Fruit fly (Drosophila melanogaster) whole organism, embryonic: Measurements from ENCODE around the gene CG4704.

Source experiments
- CG1024 ChIP-seq: fragments of 200-800 bp; sonication (Bioruptor generic); IDR thresholded peaks from 2 replicates; pipeline ENCODE4 v1.3.6; 2022; ENCODE audit warnings: missing biosample characterization, missing genetic modification characterization
- CG10565 ChIP-seq: fragments of 200-800 bp; sonication (Bioruptor generic); optimal IDR thresholded peaks from 3 replicates; lab custom pipeline; 2016; ENCODE audit warnings: missing biosample characterization, mild to moderate bottlenecking, missing genetic modification characterization
- CG11085 ChIP-seq: fragments of 200-800 bp; sonication (Bioruptor generic); IDR thresholded peaks from 2 replicates; pipeline ENCODE4 v1.3.6; 2022; ENCODE audit warnings: missing biosample characterization, missing genetic modification characterization
- CG11695 ChIP-seq: fragments of 200-800 bp; sonication (Bioruptor generic); IDR thresholded peaks from 3 replicates; pipeline ENCODE4 v1.3.6; 2022; ENCODE audit warnings: missing biosample characterization, missing genetic modification characterization
- CG11723 ChIP-seq: fragments of 200-800 bp; sonication (Bioruptor generic); optimal IDR thresholded peaks from 2 replicates; lab custom pipeline; 2017; ENCODE audit warnings: missing biosample characterization, mild to moderate bottlenecking, missing genetic modification characterization
- CG12942 ChIP-seq: fragments of 200-800 bp; sonication (Bioruptor generic); optimal IDR thresholded peaks from 3 replicates; lab custom pipeline; 2016; ENCODE audit warnings: missing biosample characterization, missing genetic modification characterization
- CG13296 ChIP-seq: fragments of 200-800 bp; sonication (Bioruptor generic); optimal IDR thresholded peaks from 3 replicates; lab custom pipeline; 2018; ENCODE audit warnings: missing biosample characterization, mild to moderate bottlenecking, missing genetic modification characterization
- CG13624 ChIP-seq: fragments of 200-800 bp; sonication (Bioruptor generic); optimal IDR thresholded peaks from 2 replicates; lab custom pipeline; 2016; ENCODE audit warnings: missing biosample characterization, missing genetic modification characterization
- CG14667 ChIP-seq: fragments of 200-800 bp; sonication (Bioruptor generic); IDR thresholded peaks from 2 replicates; pipeline ENCODE4 v1.3.6; 2022; ENCODE audit warnings: missing biosample characterization, missing genetic modification characterization
- CG15011 ChIP-seq: fragments of 200-800 bp; sonication (Bioruptor generic); optimal IDR thresholded peaks from 3 replicates; lab custom pipeline; 2018; ENCODE audit warnings: missing biosample characterization, mild to moderate bottlenecking, missing genetic modification characterization
- CG17328 ChIP-seq: fragments of 200-800 bp; sonication (Bioruptor generic); IDR thresholded peaks from 2 replicates; pipeline ENCODE4 v1.3.6; 2022; ENCODE audit warnings: missing biosample characterization, missing genetic modification characterization
- CG17612 ChIP-seq: fragments of 200-800 bp; sonication (Bioruptor generic); IDR thresholded peaks from 2 replicates; pipeline ENCODE4 v1.3.6; 2022; ENCODE audit warnings: missing biosample characterization, missing genetic modification characterization
- CG18262 ChIP-seq: fragments of 200-800 bp; optimal IDR thresholded peaks from 3 replicates; lab custom pipeline; 2019; ENCODE audit warnings: missing biosample characterization, mild to moderate bottlenecking, missing genetic modification characterization, moderate library complexity
- CG3065 ChIP-seq: fragments of 200-800 bp; sonication (Bioruptor generic); optimal IDR thresholded peaks from 2 replicates; lab custom pipeline; 2016; ENCODE audit warnings: missing biosample characterization, missing genetic modification characterization
- CG31224 ChIP-seq: fragments of 200-800 bp; sonication (Bioruptor generic); IDR thresholded peaks from 2 replicates; pipeline ENCODE4 v1.3.6; 2022; ENCODE audit warnings: missing biosample characterization, missing genetic modification characterization
- CG31365 ChIP-seq: fragments of 200-800 bp; sonication (Bioruptor generic); optimal IDR thresholded peaks from 2 replicates; lab custom pipeline; 2018; ENCODE audit warnings: missing biosample characterization, mild to moderate bottlenecking, missing genetic modification characterization
- CG32772 ChIP-seq: fragments of 200-800 bp; sonication (Bioruptor generic); IDR thresholded peaks from 2 replicates; pipeline ENCODE4 v1.3.6; 2022; ENCODE audit warnings: missing biosample characterization, missing genetic modification characterization
- CG33557 ChIP-seq: fragments of 200-800 bp; sonication (Bioruptor generic); optimal IDR thresholded peaks from 2 replicates; lab custom pipeline; 2019; ENCODE audit warnings: missing biosample characterization, mild to moderate bottlenecking, missing genetic modification characterization, moderate library complexity
- CG4360 ChIP-seq: fragments of 200-800 bp; sonication (Bioruptor generic); IDR thresholded peaks from 2 replicates; pipeline ENCODE4 v1.3.6; 2022; ENCODE audit warnings: missing biosample characterization, missing genetic modification characterization
- CG6272 ChIP-seq: fragments of 200-800 bp; sonication (Bioruptor generic); IDR thresholded peaks from 2 replicates; pipeline ENCODE4 v1.3.6; 2022; ENCODE audit warnings: missing biosample characterization, missing genetic modification characterization
- CG6654 ChIP-seq: fragments of 200-800 bp; sonication (Bioruptor generic); optimal IDR thresholded peaks from 2 replicates; lab custom pipeline; 2017; ENCODE audit warnings: missing biosample characterization, mild to moderate bottlenecking, missing genetic modification characterization
- CG6689 ChIP-seq: fragments of 200-800 bp; sonication (Bioruptor generic); IDR thresholded peaks from 2 replicates; pipeline ENCODE4 v1.3.6; 2022; ENCODE audit warnings: missing biosample characterization, missing genetic modification characterization
- CG8765 ChIP-seq: fragments of 200-800 bp; sonication (Bioruptor generic); IDR thresholded peaks from 2 replicates; pipeline ENCODE4 v1.3.6; 2022; ENCODE audit warnings: missing biosample characterization, missing genetic modification characterization
- CG8924 ChIP-seq: fragments of 200-800 bp; optimal IDR thresholded peaks from 3 replicates; lab custom pipeline; 2019; ENCODE audit warnings: missing biosample characterization, mild to moderate bottlenecking, missing genetic modification characterization, moderate library complexity
- CG9215 ChIP-seq: fragments of 200-800 bp; sonication (Bioruptor generic); IDR thresholded peaks from 2 replicates; pipeline ENCODE4 v1.3.6; 2022; ENCODE audit warnings: missing biosample characterization, missing genetic modification characterization
- CG9609 ChIP-seq: fragments of 200-800 bp; sonication (Bioruptor generic); optimal IDR thresholded peaks from 3 replicates; lab custom pipeline; 2016; ENCODE audit warnings: missing biosample characterization, missing genetic modification characterization
- CoRest ChIP-seq: fragments of 200-800 bp; sonication (Bioruptor generic); optimal IDR thresholded peaks from 3 replicates; lab custom pipeline; 2018; ENCODE audit warnings: missing biosample characterization, mild to moderate bottlenecking, missing genetic modification characterization, moderate library complexity
- Fer3 ChIP-seq: fragments of 200-800 bp; sonication (Bioruptor generic); optimal IDR thresholded peaks from 2 replicates; lab custom pipeline; 2018; ENCODE audit warnings: missing biosample characterization, mild to moderate bottlenecking, missing genetic modification characterization, moderate library complexity
- H15 ChIP-seq: fragments of 200-800 bp; sonication (Bioruptor generic); IDR thresholded peaks from 3 replicates; pipeline ENCODE4 v1.3.6; 2022; ENCODE audit warnings: missing biosample characterization, missing genetic modification characterization
- Med ChIP-seq: fragments of 200-800 bp; sonication (Bioruptor generic); peaks from one replicate; lab custom pipeline; 2016; ENCODE audit warnings: missing biosample characterization, missing genetic modification characterization, mild to moderate bottlenecking, inconsistent platforms, moderate library complexity
- NFAT ChIP-seq: fragments of 200-800 bp; sonication (Bioruptor generic); IDR thresholded peaks from 2 replicates; pipeline ENCODE4 v1.3.6; 2022; ENCODE audit warnings: missing biosample characterization, missing genetic modification characterization
- Rfx ChIP-seq: fragments of 200-800 bp; sonication (Bioruptor generic); IDR thresholded peaks from 2 replicates; pipeline ENCODE4 v1.3.6; 2022; ENCODE audit warnings: missing biosample characterization, missing genetic modification characterization
- Ssrp ChIP-seq: fragments of 200-800 bp; sonication (Bioruptor generic); optimal IDR thresholded peaks from 2 replicates; lab custom pipeline; 2018; ENCODE audit warnings: missing biosample characterization, mild to moderate bottlenecking, missing genetic modification characterization, moderate library complexity
- Stat92E ChIP-seq, 3 experiments: fragments of >200 bp in 2 of 3; fragments of 200-800 bp in 1 of 3; sonication (Bioruptor generic) in 1 of 3; optimal IDR thresholded peaks; 2 replicates each; lab custom pipeline; 2017 to 2019; ENCODE audit warnings: missing biosample characterization in 3 of 3, missing genetic modification characterization in 3 of 3, mild to moderate bottlenecking in 1 of 3, moderate library complexity in 1 of 3
- Usf ChIP-seq: fragments of 200-800 bp; sonication (Bioruptor generic); optimal IDR thresholded peaks from 2 replicates; lab custom pipeline; 2017; ENCODE audit warnings: missing genotype, missing biosample characterization, missing genetic modification characterization
- ab ChIP-seq: fragments of 200-800 bp; sonication (Bioruptor generic); optimal IDR thresholded peaks from 2 replicates; lab custom pipeline; 2016; ENCODE audit warnings: missing biosample characterization, missing genetic modification characterization
- ase ChIP-seq: fragments of 200-800 bp; sonication (Bioruptor generic); IDR thresholded peaks from 3 replicates; pipeline ENCODE4 v1.3.6; 2022; ENCODE audit warnings: missing biosample characterization, missing genetic modification characterization
- bsh ChIP-seq, 2 experiments: fragments of 200-800 bp; sonication (Bioruptor generic); optimal IDR thresholded peaks; 2 replicates each; lab custom pipeline; 2017 to 2018; ENCODE audit warnings: mild to moderate bottlenecking in 2 of 2, missing biosample characterization in 2 of 2, missing genetic modification characterization in 2 of 2, moderate library complexity in 1 of 2
- cato ChIP-seq: fragments of 200-800 bp; sonication (Bioruptor generic); optimal IDR thresholded peaks from 2 replicates; lab custom pipeline; 2016; ENCODE audit warnings: missing biosample characterization, missing genetic modification characterization, borderline replicate concordance
- cwo ChIP-seq: fragments of 200-800 bp; sonication (Bioruptor generic); optimal IDR thresholded peaks from 3 replicates; lab custom pipeline; 2017; ENCODE audit warnings: missing biosample characterization, missing genetic modification characterization, mild to moderate bottlenecking, moderate library complexity, missing genetic modification reagents
- fd96Cb ChIP-seq: fragments of 200-800 bp; sonication (Bioruptor generic); optimal IDR thresholded peaks from 2 replicates; lab custom pipeline; 2018; ENCODE audit warnings: missing biosample characterization, mild to moderate bottlenecking, missing genetic modification characterization, moderate library complexity
- hbn ChIP-seq: fragments of 200-800 bp; sonication (Bioruptor generic); IDR thresholded peaks from 2 replicates; pipeline ENCODE4 v1.3.6; 2022; ENCODE audit warnings: missing biosample characterization, missing genetic modification characterization; ENCODE audit not compliant: partially characterized antibody
- jumu ChIP-seq: fragments of 200-800 bp; sonication (Bioruptor generic); optimal IDR thresholded peaks from 3 replicates; lab custom pipeline; 2016; ENCODE audit warnings: missing biosample characterization, missing genetic modification characterization
- nerfin-2 ChIP-seq: fragments of 200-800 bp; sonication (Bioruptor generic); IDR thresholded peaks from 2 replicates; pipeline ENCODE4 v1.3.6; 2022; ENCODE audit warnings: missing biosample characterization, missing genetic modification characterization; ENCODE audit not compliant: partially characterized antibody
- repo ChIP-seq: fragments of 200-800 bp; sonication (Bioruptor generic); optimal IDR thresholded peaks from 2 replicates; lab custom pipeline; 2016; ENCODE audit warnings: missing biosample characterization, missing genetic modification characterization
- salm ChIP-seq: fragments of 200-800 bp; sonication (Bioruptor generic); optimal IDR thresholded peaks from 2 replicates; lab custom pipeline; 2018; ENCODE audit warnings: missing biosample characterization, mild to moderate bottlenecking, missing genetic modification characterization
- so ChIP-seq: fragments of 200-800 bp; sonication (Bioruptor generic); IDR thresholded peaks from 3 replicates; pipeline ENCODE4 v1.3.6; 2022; ENCODE audit warnings: missing biosample characterization, missing genetic modification characterization
- sug ChIP-seq: fragments of 200-800 bp; optimal IDR thresholded peaks from 2 replicates; lab custom pipeline; 2019; ENCODE audit warnings: missing biosample characterization, mild to moderate bottlenecking, missing genetic modification characterization, moderate library complexity
- twi ChIP-seq: fragments of 200-800 bp; optimal IDR thresholded peaks from 2 replicates; lab custom pipeline; 2019; ENCODE audit warnings: missing biosample characterization, mild to moderate bottlenecking, missing genetic modification characterization, moderate library complexity
- wdn ChIP-seq: fragments of 200-800 bp; sonication (Bioruptor generic); IDR thresholded peaks from 2 replicates; pipeline ENCODE4 v1.3.6; 2022; ENCODE audit warnings: missing biosample characterization, missing genetic modification characterization
- zen ChIP-seq: fragments of 200-800 bp; sonication (Bioruptor generic); optimal IDR thresholded peaks from 3 replicates; lab custom pipeline; 2018; ENCODE audit warnings: missing biosample characterization, mild to moderate bottlenecking, missing genetic modification characterization, moderate library complexity

Gene CG4704

DNA sequence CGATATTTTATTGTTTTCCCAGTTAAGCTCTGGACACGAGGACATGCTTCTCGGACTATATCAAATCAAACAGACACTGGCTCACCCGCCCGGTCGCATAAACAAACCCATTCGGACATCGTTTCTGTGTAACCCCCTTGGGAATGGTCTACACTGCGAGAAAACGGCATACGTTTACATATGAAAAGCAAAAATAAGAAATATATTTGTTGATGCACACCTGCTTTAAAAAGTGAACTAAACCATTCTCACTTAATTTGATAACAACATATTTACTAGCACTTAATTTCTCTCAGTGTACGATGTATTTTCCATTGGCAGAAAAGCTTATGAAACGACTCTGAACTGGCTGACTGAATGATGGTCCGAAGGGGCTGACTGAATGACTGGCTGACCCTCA, 15.9 kb upstream of the CG4704 start (continued):
- TF ChIP-seq CG13296 (GFP tag; lab: Kevin White, UChicago) (peak; percentile 49), repo (GFP tag; lab: Kevin White, UChicago) (no peak), Usf (GFP tag; lab: Kevin White, UChicago) (no peak), CG33557 (GFP tag; lab: Kevin White, UChicago) (peak; percentile 12), ab (GFP tag; lab: Kevin White, UChicago) (no peak), Med (GFP tag; lab: Kevin White, UChicago) (peak; percentile 90), wdn (GFP tag; lab: Robert Waterston, UW) (no peak), CG32772 (GFP tag; lab: Robert Waterston, UW) (peak; percentile 41; the same call in 1 of the 2 replicates), Ssrp (peak; percentile 56), CG6272 (GFP tag; lab: Robert Waterston, UW) (no peak), salm (peak; percentile 26), CG11723 (GFP tag; lab: Kevin White, UChicago) (peak; percentile 28), Stat92E (GFP tag; optimal IDR thresholded peaks at IDR 0.05; lab: Kevin White, UChicago) (no peak), fd96Cb (tag; lab: Kevin White, UChicago) (peak; percentile 45), zen (no peak), CG14667 (GFP tag; lab: Robert Waterston, UW) (peak; percentile 30), CG11695 (0 out of 3 replicates have a peak, but pooled peaks have one; percentile 28), CoRest (tag; lab: Kevin White, UChicago) (peak; percentile 70), CG4360 (GFP tag; lab: Robert Waterston, UW) (no peak), CG11085 (GFP tag; lab: Robert Waterston, UW) (peak; percentile 29; the same call in 1 of the 2 replicates), CG12942 (GFP tag; lab: Kevin White, UChicago) (no peak), CG10565 (GFP tag; lab: Kevin White, UChicago) (no peak), jumu (GFP tag; lab: Kevin White, UChicago) (peak; percentile 40), nerfin-2 (GFP tag; lab: Robert Waterston, UW) (no peak), CG18262 (tag; lab: Kevin White, UChicago) (peak; percentile 66), CG6689 (GFP tag; lab: Robert Waterston, UW) (peak; percentile 35; the same call in 1 of the 2 replicates), ase (GFP tag; lab: Robert Waterston, UW) (0 out of 3 replicates have a peak, but pooled peaks have one; percentile 21), Rfx (GFP tag; lab: Robert Waterston, UW) (peak; percentile 48; the same call in 1 of the 2 replicates), twi (tag; lab: Kevin White, UChicago) (no peak), NFAT (GFP tag; lab: Robert Waterston, UW) (no peak), sug (tag; lab: Kevin White, UChicago) (peak; percentile 42), CG6654 (GFP tag; lab: Kevin White, UChicago) (peak; percentile 10), CG13624 (GFP tag; lab: Kevin White, UChicago) (no peak), CG17612 (GFP tag; lab: Robert Waterston, UW) (no peak), CG31224 (GFP tag; lab: Robert Waterston, UW) (0 out of 2 replicates have a peak, but pooled peaks have one; percentile 29), CG3065 (no peak), H15 (no peak), CG1024 (peak; percentile 41; the same call in 1 of the 2 replicates), Fer3 (tag; lab: Kevin White, UChicago) (peak; percentile 51), CG8924 (tag; lab: Kevin White, UChicago) (peak; percentile 51), hbn (GFP tag; lab: Robert Waterston, UW) (no peak), CG15011 (GFP tag; lab: Kevin White, UChicago) (no peak), bsh (GFP tag; optimal IDR thresholded peaks at IDR 0.05; lab: Kevin White, UChicago) (peak in 1 of 2 experiments; percentile 79), CG8765 (GFP tag; lab: Robert Waterston, UW) (no peak), so (no peak), CG9609 (peak; percentile 15), CG17328 (peak; percentile 71), CG9215 (GFP tag; lab: Robert Waterston, UW) (0 out of 2 replicates have a peak, but pooled peaks have one; percentile 40), cwo (GFP tag; lab: Kevin White, UChicago) (peak; percentile 49), CG31365 (tag; lab: Kevin White, UChicago) (peak; percentile 11), cato (no peak)
